Worm (Caenorhabditis elegans) whole organism, L4/young adult: ENCODE measurements around the gene H13N06.2.

Experiments used
- W03F9.2 ChIP-seq: fragments of 150-350 bp; optimal IDR thresholded peaks from 2 replicates; lab custom pipeline; 2014; ENCODE audit warnings: missing biosample characterization, missing genetic modification characterization
- dao-5 ChIP-seq: sonication (generic microtip); optimal IDR thresholded peaks from 2 replicates; lab custom pipeline; 2016; ENCODE audit warnings: missing genotype, missing genetic modification characterization, moderate library complexity, missing compliant biosample characterization
- him-1 ChIP-seq: sonication (generic microtip); optimal IDR thresholded peaks from 2 replicates; lab custom pipeline; 2016; ENCODE audit warnings: missing genotype, missing genetic modification reagents, missing genetic modification characterization, missing compliant biosample characterization

DNA sequence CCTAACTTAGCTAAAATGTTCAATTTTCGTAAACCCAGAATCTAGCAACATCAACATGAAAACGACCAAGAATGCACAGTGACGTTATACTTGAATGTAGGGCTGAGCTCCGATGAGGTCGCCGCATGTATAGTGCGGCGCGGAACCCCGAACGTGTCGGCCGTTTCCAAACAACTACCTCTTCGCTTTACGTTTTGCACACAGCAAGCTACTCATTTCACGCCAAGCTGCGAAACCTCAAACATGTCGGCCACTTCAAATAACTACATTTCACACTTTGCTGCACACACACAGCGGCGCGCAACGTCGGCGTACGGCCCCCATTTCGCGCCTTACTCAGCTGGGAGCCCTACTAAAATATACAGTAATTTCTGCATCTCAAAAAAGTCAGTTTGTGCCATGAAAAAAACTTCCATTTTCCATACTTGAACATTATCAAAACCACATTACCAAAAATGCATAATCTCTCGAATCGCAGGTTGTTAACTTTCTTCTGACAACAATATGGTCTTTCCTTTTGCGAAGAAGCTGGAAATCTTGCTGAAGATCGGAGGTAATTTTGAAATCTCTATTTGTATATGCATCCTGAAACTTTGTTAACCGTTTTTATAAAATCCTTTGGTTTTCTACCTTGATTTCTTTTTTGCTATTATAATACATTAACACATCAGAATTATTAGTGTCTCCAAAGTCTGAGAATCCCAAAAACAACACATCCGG is 14.7 kb downstream of the H13N06.2 start, which contains the start of gene H13N06.7:
- TF ChIP-seq dao-5 (tag; lab: Kevin White, UChicago) (no peak), him-1 (tag; lab: Kevin White, UChicago) (no peak), W03F9.2 (tag; lab: Kevin White, UChicago) (no peak)
